Worm (Caenorhabditis elegans) whole organism, midembryonic: Measurements from ENCODE around the gene unc-61.

ENCODE experiments used
- T22C8.4 ChIP-seq: fragments of 200-800 bp; sonication (Bioruptor generic); IDR thresholded peaks from 2 replicates; pipeline ENCODE4 v1.3.6; 2022; ENCODE audit warnings: missing genetic modification characterization, missing compliant biosample characterization
- flt-1 ChIP-seq: fragments of 200-800 bp; sonication (Bioruptor generic); IDR thresholded peaks from 2 replicates; pipeline ENCODE4 v1.3.6; 2022; ENCODE audit warnings: missing genetic modification characterization, missing compliant biosample characterization
- tab-1 ChIP-seq: fragments of 200-800 bp; sonication (Bioruptor generic); IDR thresholded peaks from 2 replicates; pipeline ENCODE4 v1.3.6; 2022; ENCODE audit warnings: missing genetic modification characterization, missing compliant biosample characterization
- ztf-23 ChIP-seq: fragments of 200-800 bp; sonication (Bioruptor generic); IDR thresholded peaks from 2 replicates; pipeline ENCODE4 v1.3.6; 2022; ENCODE audit warnings: missing genetic modification reagents, missing genetic modification characterization, missing compliant biosample characterization
- ztf-29 ChIP-seq: fragments of 200-800 bp; sonication (Bioruptor generic); IDR thresholded peaks from 2 replicates; pipeline ENCODE4 v1.3.6; 2022; ENCODE audit warnings: missing genetic modification reagents, missing genetic modification characterization, missing compliant biosample characterization

DNA sequence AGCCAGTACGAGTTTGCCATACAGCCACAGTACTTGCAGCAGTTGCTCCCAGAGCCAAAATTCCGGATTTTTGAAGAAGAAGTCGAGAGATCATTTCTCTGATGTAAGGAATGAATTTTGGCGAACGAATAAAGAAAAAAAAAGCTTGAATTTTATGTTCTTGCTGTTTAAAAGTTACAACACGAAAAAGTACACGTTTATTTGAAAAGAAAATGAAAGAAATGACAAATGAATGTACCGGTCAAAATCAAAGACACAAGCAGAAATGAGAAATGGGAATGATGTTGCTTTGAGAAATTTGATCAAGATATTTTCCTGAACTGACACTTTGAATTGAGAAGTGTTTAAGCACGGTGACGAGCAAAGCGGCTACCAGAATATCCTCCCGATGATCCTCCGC lies 7.2 kb upstream of the unc-61 start, which contains the start of gene Y50E8A.6:
- no peak for TF ChIP-seq ztf-29 (GFP tag; lab: Robert Waterston, UW)
- no peak for TF ChIP-seq T22C8.4 (GFP tag; lab: Robert Waterston, UW)
- no peak for TF ChIP-seq ztf-23
- TF ChIP-seq tab-1 (GFP tag; lab: Robert Waterston, UW): no peak
- TF ChIP-seq flt-1 (GFP tag; lab: Robert Waterston, UW): no peak
